Worm (Caenorhabditis elegans): Measurements from ENCODE around the gene T08G5.2.
A peak's percentile ranks its signal among the peaks of the same experiment; 100 is the strongest.

The T08G5.2 gene

DNA sequence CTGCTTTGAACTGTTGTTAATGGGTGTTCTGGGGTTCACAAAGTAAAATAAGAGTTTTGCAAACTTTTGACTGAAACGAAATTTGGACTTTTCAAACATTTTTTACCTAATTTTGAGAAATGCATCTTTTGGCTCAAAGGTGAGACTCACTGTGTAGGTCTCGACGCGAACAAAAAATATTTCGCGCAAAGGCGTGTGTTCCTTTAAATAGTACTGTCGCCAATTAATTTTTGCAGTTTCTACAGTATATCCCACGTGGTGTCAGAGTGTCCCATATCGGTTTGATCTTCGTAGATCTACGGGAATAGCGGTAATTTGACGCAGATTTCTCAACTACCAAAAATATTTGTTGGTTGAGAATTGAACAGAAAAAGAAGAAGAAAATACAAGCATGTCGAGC lies 12.5 kb downstream of the T08G5.2 start:
- TF ChIP-seq mab-5 (tag; optimal IDR thresholded peaks at IDR 0.05) (no peak), ztf-11 (tag; optimal IDR thresholded peaks at IDR 0.05) (no peak), elt-3 (tag; optimal IDR thresholded peaks at IDR 0.05) (no peak)

ce11 chrV:14012002-14012554 lies 14.0 kb downstream of the T08G5.2 start, which contains the start of the genes ddx-17 and aip-1:
TSS of gene ddx-17 (minus strand) at chrV:14012052.
TSS of gene aip-1 (plus strand) at chrV:14012333.
- TF ChIP-seq ceh-39 (tag; optimal IDR thresholded peaks at IDR 0.05): peak; percentile 40
- peak; percentile 53 for TF ChIP-seq ces-1 (GFP tag; optimal IDR thresholded peaks at IDR 0.05)
- TF ChIP-seq unc-39 (tag; optimal IDR thresholded peaks at IDR 0.05): no peak
- peak; percentile 24 for TF ChIP-seq pha-4 (tag; optimal IDR thresholded peaks at IDR 0.05)
- peak; percentile 42 for TF ChIP-seq nhr-237 (tag; optimal IDR thresholded peaks at IDR 0.05)
- TF ChIP-seq lin-13 (tag; optimal IDR thresholded peaks at IDR 0.05): peak; percentile 59
- no peak for TF ChIP-seq drap-1 (GFP tag; optimal IDR thresholded peaks at IDR 0.05)
- no peak for TF ChIP-seq elt-1 (tag; optimal IDR thresholded peaks at IDR 0.05; ENCODE audit: borderline replicate concordance, insufficient read depth)
- TF ChIP-seq sem-2 (GFP tag; optimal IDR thresholded peaks at IDR 0.05): no peak
- peak; percentile 70 for TF ChIP-seq mep-1 (tag; optimal IDR thresholded peaks at IDR 0.05)
- no peak for TF ChIP-seq sptf-1 (tag; optimal IDR thresholded peaks at IDR 0.05)
- TF ChIP-seq lsy-2 (tag; optimal IDR thresholded peaks at IDR 0.05): peak; percentile 50
- no peak for TF ChIP-seq flh-1 (GFP tag; optimal IDR thresholded peaks at IDR 0.05)
- no peak for TF ChIP-seq mls-2 (tag; optimal IDR thresholded peaks at IDR 0.05)
- no peak for TF ChIP-seq nhr-2 (tag; optimal IDR thresholded peaks at IDR 0.05)
- TF ChIP-seq cnd-1 (tag; optimal IDR thresholded peaks at IDR 0.05): no peak

DNA sequence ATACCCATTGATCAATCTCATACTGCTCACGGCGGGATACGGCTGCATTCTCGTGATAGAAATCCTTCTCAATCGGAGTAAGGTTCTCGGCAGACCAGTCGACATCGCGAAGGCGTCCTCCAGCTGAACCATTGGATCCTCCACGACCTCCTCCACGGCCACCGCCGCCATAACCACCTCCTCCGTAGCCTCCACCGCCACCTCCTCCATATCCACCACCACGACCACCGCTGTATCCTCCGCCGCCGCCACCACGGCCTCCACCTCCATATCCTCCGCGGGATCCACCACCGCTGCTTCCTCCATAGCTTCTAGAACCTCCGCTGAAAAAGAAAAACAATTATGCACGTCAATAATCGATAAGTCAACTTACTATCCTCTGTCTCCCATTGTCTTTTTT lies 14.7 kb downstream of the T08G5.2 start:
- TF ChIP-seq sem-2 (GFP tag; optimal IDR thresholded peaks at IDR 0.05) (peak; percentile 13), nhr-237 (tag; optimal IDR thresholded peaks at IDR 0.05) (no peak), drap-1 (GFP tag; optimal IDR thresholded peaks at IDR 0.05) (no peak)

DNA sequence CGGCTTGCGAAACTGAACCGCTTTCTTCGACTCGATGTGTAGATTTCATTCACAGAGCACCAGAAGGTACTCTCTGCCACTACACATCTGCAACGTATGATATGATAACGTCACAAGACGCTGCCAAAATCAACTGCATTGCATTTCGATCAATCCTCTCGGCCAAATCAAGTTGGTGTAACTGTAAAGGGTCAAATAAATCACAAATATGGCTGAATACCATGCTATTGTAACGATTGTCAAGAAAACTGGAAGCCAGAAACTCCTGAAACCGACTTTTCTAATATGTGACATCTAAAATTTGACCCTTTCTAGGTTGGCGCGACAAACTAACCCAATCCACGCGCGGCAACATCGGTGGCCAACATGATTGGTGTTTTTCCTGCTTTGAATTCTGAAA lies 16.1 kb downstream of the T08G5.2 start:
- no peak for TF ChIP-seq nhr-237 (tag; optimal IDR thresholded peaks at IDR 0.05)
- no peak for TF ChIP-seq nhr-12 (tag; optimal IDR thresholded peaks at IDR 0.05)
- TF ChIP-seq bed-3 (GFP tag; optimal IDR thresholded peaks at IDR 0.05): no peak
- TF ChIP-seq tbx-8 (GFP tag; optimal IDR thresholded peaks at IDR 0.05): no peak
- no peak for TF ChIP-seq ham-2 (GFP tag; optimal IDR thresholded peaks at IDR 0.05)
- TF ChIP-seq mls-2 (tag; optimal IDR thresholded peaks at IDR 0.05): no peak
- TF ChIP-seq nhr-2 (tag; optimal IDR thresholded peaks at IDR 0.05): no peak
- TF ChIP-seq unc-62 (GFP tag; optimal IDR thresholded peaks at IDR 0.05): no peak
- no peak for TF ChIP-seq lin-13 (tag; optimal IDR thresholded peaks at IDR 0.05)
- TF ChIP-seq mep-1 (tag; optimal IDR thresholded peaks at IDR 0.05): no peak
- no peak for TF ChIP-seq ceh-39 (tag; optimal IDR thresholded peaks at IDR 0.05)
- TF ChIP-seq drap-1 (GFP tag; optimal IDR thresholded peaks at IDR 0.05): no peak
- no peak for TF ChIP-seq flh-1 (GFP tag; optimal IDR thresholded peaks at IDR 0.05)

- TF ChIP-seq ceh-43 (GFP tag; optimal IDR thresholded peaks at IDR 0.05) (no peak), nhr-28 (tag; optimal IDR thresholded peaks at IDR 0.05) (no peak), hlh-1 (tag; optimal IDR thresholded peaks at IDR 0.05) (no peak), drap-1 (GFP tag; optimal IDR thresholded peaks at IDR 0.05) (no peak), nhr-2 (tag; optimal IDR thresholded peaks at IDR 0.05) (no peak), ztf-11 (tag; optimal IDR thresholded peaks at IDR 0.05) (no peak), tbx-8 (GFP tag; optimal IDR thresholded peaks at IDR 0.05) (no peak), ham-2 (GFP tag; optimal IDR thresholded peaks at IDR 0.05) (no peak), cnd-1 (tag; optimal IDR thresholded peaks at IDR 0.05) (no peak), ceh-39 (tag; optimal IDR thresholded peaks at IDR 0.05) (no peak), blmp-1 (tag; optimal IDR thresholded peaks at IDR 0.05) (no peak), nhr-12 (tag; optimal IDR thresholded peaks at IDR 0.05) (no peak), bed-3 (GFP tag; optimal IDR thresholded peaks at IDR 0.05) (no peak), unc-120 (tag; optimal IDR thresholded peaks at IDR 0.05; ENCODE audit: poor library complexity, severe bottlenecking) (no peak), zip-8 (tag; optimal IDR thresholded peaks at IDR 0.05) (no peak)
Measured at ce11 chrV:14008353-14008859, 17.7 kb downstream of the T08G5.2 start.

Data from whole organism, mixed stage, embryonic.